Worm (Caenorhabditis elegans) whole organism, mixed stage, embryonic: ENCODE results near the gene nrf-5.

Source experiments
- M03D4.4 ChIP-seq: sonication (generic microtip); optimal IDR thresholded peaks from 2 replicates; lab custom pipeline; 2017; ENCODE audit warnings: mild to moderate bottlenecking, missing genetic modification characterization, missing compliant biosample characterization
- bed-3 ChIP-seq: fragments of 200-800 bp; sonication (Bioruptor generic); optimal IDR thresholded peaks from 3 replicates; lab custom pipeline; 2018; ENCODE audit warnings: mild to moderate bottlenecking, missing genetic modification characterization, moderate library complexity, missing compliant biosample characterization
- blmp-1 ChIP-seq: fragments of 150-350 bp; optimal IDR thresholded peaks from 2 replicates; lab custom pipeline; 2014; ENCODE audit warnings: missing biosample characterization, missing genetic modification characterization
- ceh-43 ChIP-seq: fragments of 200-800 bp; sonication (Bioruptor generic); optimal IDR thresholded peaks from 2 replicates; lab custom pipeline; 2018; ENCODE audit warnings: mild to moderate bottlenecking, missing genetic modification characterization, moderate library complexity, missing compliant biosample characterization
- ceh-83 ChIP-seq: fragments of 200-800 bp; sonication (Bioruptor generic); optimal IDR thresholded peaks from 2 replicates; lab custom pipeline; 2018; ENCODE audit warnings: mild to moderate bottlenecking, missing genetic modification characterization, missing compliant biosample characterization
- ces-1 ChIP-seq: fragments of 150-350 bp; optimal IDR thresholded peaks from 2 replicates; lab custom pipeline; 2014; ENCODE audit warnings: missing biosample characterization, missing genetic modification reagents, missing genetic modification characterization
- drap-1 ChIP-seq: fragments of 200-800 bp; sonication (Bioruptor generic); optimal IDR thresholded peaks from 3 replicates; lab custom pipeline; 2018; ENCODE audit warnings: mild to moderate bottlenecking, missing genetic modification characterization, missing compliant biosample characterization
- elt-1 ChIP-seq: sonication (generic microtip); optimal IDR thresholded peaks from 2 replicates; lab custom pipeline; 2017; ENCODE audit warnings: missing genetic modification characterization, mild to moderate bottlenecking, missing compliant biosample characterization, antibody characterized with exemption, moderate library complexity, borderline replicate concordance; ENCODE audit not compliant: insufficient read depth
- flh-1 ChIP-seq: fragments of 200-800 bp; sonication (Bioruptor generic); optimal IDR thresholded peaks from 2 replicates; lab custom pipeline; 2018; ENCODE audit warnings: mild to moderate bottlenecking, missing genetic modification characterization, moderate library complexity, missing compliant biosample characterization
- ham-2 ChIP-seq: fragments of 200-800 bp; sonication (Bioruptor generic); optimal IDR thresholded peaks from 2 replicates; lab custom pipeline; 2018; ENCODE audit warnings: mild to moderate bottlenecking, missing genetic modification characterization, missing compliant biosample characterization
- hlh-1 ChIP-seq: fragments of 150-350 bp; optimal IDR thresholded peaks from 2 replicates; lab custom pipeline; 2014; ENCODE audit warnings: missing biosample characterization, missing genetic modification reagents, missing genetic modification characterization
- lin-32 ChIP-seq: fragments of 200-800 bp; sonication (Bioruptor generic); optimal IDR thresholded peaks from 2 replicates; lab custom pipeline; 2018; ENCODE audit warnings: mild to moderate bottlenecking, missing genetic modification characterization, missing compliant biosample characterization
- lsy-2 ChIP-seq: fragments of 150-350 bp; optimal IDR thresholded peaks from 2 replicates; lab custom pipeline; 2014; ENCODE audit warnings: missing biosample characterization, missing genetic modification characterization
- mab-5 ChIP-seq: fragments of 150-350 bp; optimal IDR thresholded peaks from 2 replicates; lab custom pipeline; 2014; ENCODE audit warnings: missing biosample characterization, missing genetic modification characterization
- mep-1 ChIP-seq: fragments of 150-350 bp; optimal IDR thresholded peaks from 2 replicates; lab custom pipeline; 2017; ENCODE audit warnings: missing biosample characterization, missing genetic modification reagents, missing genetic modification characterization, inconsistent platforms
- mls-2 ChIP-seq: sonication (generic microtip); optimal IDR thresholded peaks from 2 replicates; lab custom pipeline; 2016; ENCODE audit warnings: mild to moderate bottlenecking, missing genetic modification characterization, moderate library complexity, missing compliant biosample characterization
- nhr-12 ChIP-seq: fragments of 150-350 bp; optimal IDR thresholded peaks from 2 replicates; lab custom pipeline; 2014; ENCODE audit warnings: missing biosample characterization, missing genetic modification characterization
- nhr-2 ChIP-seq: fragments of 150-350 bp; optimal IDR thresholded peaks from 2 replicates; lab custom pipeline; 2014; ENCODE audit warnings: missing biosample characterization, missing genetic modification characterization
- nhr-237 ChIP-seq: fragments of 150-350 bp; optimal IDR thresholded peaks from 2 replicates; lab custom pipeline; 2014; ENCODE audit warnings: missing biosample characterization, missing genetic modification characterization
- nhr-28 ChIP-seq: fragments of 150-350 bp; optimal IDR thresholded peaks from 2 replicates; lab custom pipeline; 2014; ENCODE audit warnings: missing biosample characterization, missing genetic modification characterization
- nhr-76 ChIP-seq: sonication (generic microtip); optimal IDR thresholded peaks from 2 replicates; lab custom pipeline; 2017; ENCODE audit warnings: missing biosample characterization, missing genetic modification characterization
- pha-4 ChIP-seq: fragments of 150-350 bp; optimal IDR thresholded peaks from 2 replicates; lab custom pipeline; 2018; ENCODE audit warnings: missing biosample characterization, missing genetic modification reagents, missing genetic modification characterization
- sem-2 ChIP-seq: fragments of 200-800 bp; sonication (Bioruptor generic); optimal IDR thresholded peaks from 2 replicates; lab custom pipeline; 2018; ENCODE audit warnings: mild to moderate bottlenecking, missing genetic modification characterization, missing compliant biosample characterization
- snpc-4 ChIP-seq: fragments of 150-350 bp; optimal IDR thresholded peaks from 2 replicates; lab custom pipeline; 2014; ENCODE audit warnings: missing biosample characterization, missing genetic modification characterization
- sptf-1 ChIP-seq: sonication (generic microtip); optimal IDR thresholded peaks from 2 replicates; lab custom pipeline; 2017; ENCODE audit warnings: mild to moderate bottlenecking, missing genetic modification characterization, moderate library complexity, missing compliant biosample characterization
- tbx-8 ChIP-seq: fragments of 200-800 bp; sonication (Bioruptor generic); optimal IDR thresholded peaks from 2 replicates; lab custom pipeline; 2018; ENCODE audit warnings: mild to moderate bottlenecking, missing genetic modification characterization, moderate library complexity, missing compliant biosample characterization
- unc-120 ChIP-seq: sonication (generic microtip); optimal IDR thresholded peaks from 2 replicates; lab custom pipeline; 2017; ENCODE audit warnings: missing genetic modification characterization, missing compliant biosample characterization; ENCODE audit not compliant: poor library complexity, severe bottlenecking
- unc-39 ChIP-seq: fragments of 150-350 bp; optimal IDR thresholded peaks from 2 replicates; lab custom pipeline; 2014; ENCODE audit warnings: missing biosample characterization, missing genetic modification characterization
- unc-62 ChIP-seq: fragments of 150-350 bp; optimal IDR thresholded peaks from 2 replicates; lab custom pipeline; 2014; ENCODE audit warnings: missing biosample characterization, missing genetic modification reagents, missing genetic modification characterization
- zip-8 ChIP-seq: fragments of 150-350 bp; optimal IDR thresholded peaks from 2 replicates; lab custom pipeline; 2014; ENCODE audit warnings: missing biosample characterization, missing genetic modification characterization
- ztf-11 ChIP-seq: fragments of 150-350 bp; optimal IDR thresholded peaks from 2 replicates; lab custom pipeline; 2014; ENCODE audit warnings: missing biosample characterization, missing genetic modification characterization

The nrf-5 gene

DNA sequence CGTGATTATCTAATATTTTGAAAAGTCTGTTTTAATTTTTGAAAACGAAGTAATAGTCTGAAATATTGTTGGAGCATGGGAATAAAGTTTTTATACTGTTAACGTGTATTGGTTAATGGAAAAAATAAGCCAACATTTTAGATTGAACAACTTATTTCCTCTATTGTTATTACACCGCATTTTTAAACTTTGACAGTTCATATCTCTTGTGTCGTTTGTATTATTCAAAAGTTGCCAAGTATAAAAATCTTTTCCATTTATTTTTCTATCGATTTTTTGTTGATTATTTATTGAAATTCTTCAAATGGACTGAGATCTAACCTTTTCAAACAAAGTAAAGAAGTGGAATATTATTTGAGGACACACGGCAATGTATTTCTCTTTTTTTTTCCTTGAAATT is 2.7 kb downstream of the nrf-5 start, which contains the start of gene str-165:
TSS of gene str-165 (plus strand) at position 301 of the 400 bp plus-strand sequence.
- no peak for TF ChIP-seq nhr-2

DNA sequence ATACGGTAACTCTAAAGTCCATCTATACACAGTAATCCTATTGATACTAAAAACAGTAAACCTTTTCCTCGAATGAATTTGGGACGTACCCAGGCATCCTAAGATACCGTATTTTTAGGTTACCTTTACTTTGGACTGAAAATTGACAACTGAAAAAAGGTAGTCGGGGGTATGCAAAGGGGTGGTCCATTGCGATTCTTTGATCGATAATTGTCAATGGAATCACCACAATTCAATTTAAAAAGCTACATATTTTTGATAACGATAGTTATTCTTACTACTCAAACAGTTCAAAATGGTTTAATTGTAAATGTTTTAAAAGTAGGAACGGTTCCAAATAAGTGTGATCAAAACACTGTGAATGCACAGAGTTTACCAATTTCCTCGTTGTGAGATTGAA is 5.9 kb downstream of the nrf-5 start, which contains the start of gene srx-129:
TSS of gene srx-129 (plus strand) at position 301 of the 400 bp plus-strand sequence.
- TF ChIP-seq M03D4.4 (tag; lab: Kevin White, UChicago) (no peak), nhr-2 (no peak), tbx-8 (GFP tag; lab: Kevin White, UChicago) (no peak), ces-1 (GFP tag; lab: Kevin White, UChicago) (no peak), sem-2 (GFP tag; lab: Kevin White, UChicago) (no peak), lin-32 (no peak), nhr-237 (no peak), nhr-12 (tag; lab: Kevin White, UChicago) (no peak), sptf-1 (tag; lab: Kevin White, UChicago) (no peak), mls-2 (tag; lab: Kevin White, UChicago) (no peak), flh-1 (GFP tag; lab: Kevin White, UChicago) (no peak), unc-120 (tag; lab: Kevin White, UChicago) (no peak), unc-39 (tag; lab: Kevin White, UChicago) (no peak), ceh-83 (GFP tag; lab: Kevin White, UChicago) (no peak), pha-4 (no peak), elt-1 (tag; lab: Kevin White, UChicago) (no peak), ztf-11 (no peak), nhr-76 (tag; lab: Kevin White, UChicago) (no peak), unc-62 (GFP tag; lab: Kevin White, UChicago) (no peak), drap-1 (GFP tag; lab: Kevin White, UChicago) (no peak)

DNA sequence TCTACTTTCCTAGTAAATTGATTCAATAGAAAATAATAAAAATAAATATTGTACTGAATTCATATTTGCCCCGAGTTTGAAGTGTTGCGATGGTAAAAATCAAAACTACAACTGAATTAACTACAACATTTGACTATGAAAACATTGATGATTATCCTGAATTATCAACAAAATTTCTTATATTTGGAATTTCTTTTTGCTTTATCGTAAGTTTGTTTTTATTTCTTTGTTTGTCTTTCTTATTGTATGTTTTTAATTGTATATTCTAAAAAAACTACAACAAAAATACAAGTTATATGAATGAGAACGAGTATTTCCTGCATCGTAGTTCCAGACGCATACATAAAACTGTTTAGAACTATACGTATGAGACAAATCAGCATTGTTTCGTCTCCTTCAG is 9.1 kb downstream of the nrf-5 start, which contains the start of gene srx-128:
TSS of gene srx-128 (plus strand) at position 301 of the 400 bp plus-strand sequence.
- TF ChIP-seq unc-120 (tag; lab: Kevin White, UChicago), result no peak
- no peak for TF ChIP-seq zip-8
- TF ChIP-seq ceh-43, result no peak
- TF ChIP-seq snpc-4, result no peak
- no peak for TF ChIP-seq nhr-28 (tag; lab: Kevin White, UChicago)
- no peak for TF ChIP-seq lin-32
- TF ChIP-seq tbx-8 (GFP tag; lab: Kevin White, UChicago), result no peak

DNA sequence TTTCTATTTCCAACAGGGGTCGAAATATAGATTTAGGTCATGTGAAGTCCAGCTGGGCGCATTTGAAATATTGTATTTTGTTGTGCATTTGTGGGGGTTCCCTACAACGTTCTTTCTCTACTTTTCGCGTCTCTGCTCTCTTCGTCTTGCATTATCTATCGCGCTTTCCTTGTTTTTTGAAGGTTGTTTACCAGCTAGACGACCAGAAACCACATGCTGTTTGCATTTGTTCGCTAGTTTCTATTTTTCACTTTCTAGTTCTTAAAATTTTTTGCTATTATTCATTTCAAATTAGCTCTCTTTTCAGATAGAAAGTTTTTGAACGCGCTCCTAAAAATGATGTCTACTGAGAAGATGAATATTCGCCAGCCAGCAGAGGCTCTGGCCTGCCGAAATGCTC is 11.4 kb downstream of the nrf-5 start, which contains the start of gene F55B12.10:
TSS of gene F55B12.10 (plus strand) at position 301 of the 400 bp plus-strand sequence.
- TF ChIP-seq tbx-8 (GFP tag; lab: Kevin White, UChicago) (no peak), ceh-83 (GFP tag; lab: Kevin White, UChicago) (no peak), mls-2 (tag; lab: Kevin White, UChicago) (no peak), elt-1 (tag; lab: Kevin White, UChicago) (no peak), mep-1 (no peak), nhr-2 (no peak)

DNA sequence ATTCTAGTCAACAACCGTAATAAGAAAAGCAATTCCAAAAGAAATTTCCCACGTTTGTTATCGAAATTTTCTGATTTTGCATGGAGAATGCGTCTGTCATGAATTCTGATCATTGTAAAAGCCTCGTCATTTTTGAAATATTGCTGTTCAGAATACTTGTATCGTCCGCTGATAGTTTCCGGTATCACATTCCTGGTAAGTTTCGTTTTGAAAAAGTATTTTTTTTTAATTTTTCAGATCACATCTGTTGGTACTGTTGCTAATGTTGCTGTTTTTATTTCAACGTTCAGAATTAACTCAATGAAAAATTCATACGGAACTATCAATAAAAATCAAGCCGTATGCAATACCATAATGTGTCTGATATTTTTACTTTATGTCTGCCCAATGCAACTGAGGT is 12.8 kb downstream of the nrf-5 start, which contains the start of gene srx-17:
TSS of gene srx-17 (plus strand) at position 301 of the 400 bp plus-strand sequence.
- no peak for TF ChIP-seq nhr-237
- no peak for TF ChIP-seq blmp-1 (tag; lab: Kevin White, UChicago)
- no peak for TF ChIP-seq snpc-4
- no peak for TF ChIP-seq ceh-83 (GFP tag; lab: Kevin White, UChicago)
- no peak for TF ChIP-seq nhr-76 (tag; lab: Kevin White, UChicago)

DNA sequence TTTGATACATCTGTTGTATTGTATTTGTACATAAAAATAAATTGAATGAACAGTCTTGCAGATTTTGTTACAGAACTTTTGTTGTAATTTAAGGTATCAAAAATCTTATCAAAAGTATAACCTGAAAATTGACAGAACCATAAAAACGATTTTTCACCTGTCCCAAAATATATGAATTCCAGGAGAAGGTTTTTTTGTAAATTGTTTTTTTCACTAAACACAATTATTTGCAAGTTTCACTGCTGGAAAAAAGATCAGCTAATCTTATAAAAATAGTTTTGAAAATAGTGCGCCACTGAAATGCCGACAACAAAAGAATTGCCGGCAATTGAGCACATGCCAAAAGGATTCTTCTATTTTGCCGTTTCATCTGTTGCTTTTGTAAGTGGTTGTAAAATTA is 15.1 kb downstream of the nrf-5 start, which contains the start of gene srx-130:
TSS of gene srx-130 (plus strand) at position 301 of the 400 bp plus-strand sequence.
- TF ChIP-seq unc-39 (tag; lab: Kevin White, UChicago), result no peak
- TF ChIP-seq sptf-1 (tag; lab: Kevin White, UChicago), result no peak
- no peak for TF ChIP-seq nhr-12 (tag; lab: Kevin White, UChicago)
- no peak for TF ChIP-seq nhr-2
- TF ChIP-seq sem-2 (GFP tag; lab: Kevin White, UChicago), result no peak
- TF ChIP-seq zip-8, result no peak

DNA sequence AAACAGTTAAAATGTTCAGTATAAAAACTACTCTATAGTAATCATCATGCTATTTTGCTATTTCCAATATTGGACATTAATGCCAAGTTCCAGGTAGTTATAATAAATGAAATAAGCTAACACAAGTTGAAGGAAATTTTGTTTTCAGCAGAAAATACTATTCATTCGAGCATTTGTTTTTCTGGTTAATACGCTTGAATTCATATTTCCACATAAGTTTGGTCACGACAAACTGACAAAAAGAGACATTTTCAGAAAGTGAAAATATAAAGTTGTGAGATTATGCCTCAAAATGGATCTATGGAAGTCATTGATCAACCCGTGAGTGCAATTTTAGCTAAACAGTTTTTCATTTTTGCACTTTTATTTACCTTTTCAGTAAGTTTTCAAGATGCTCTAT is 17.1 kb downstream of the nrf-5 start, which contains the start of gene srx-131:
TSS of gene srx-131 (plus strand) at position 301 of the 400 bp plus-strand sequence.
- TF ChIP-seq mep-1, result no peak
- TF ChIP-seq lsy-2, result no peak
- no peak for TF ChIP-seq snpc-4
- no peak for TF ChIP-seq nhr-237
- no peak for TF ChIP-seq unc-39 (tag; lab: Kevin White, UChicago)
- no peak for TF ChIP-seq ztf-11
- TF ChIP-seq flh-1 (GFP tag; lab: Kevin White, UChicago), result no peak
- no peak for TF ChIP-seq hlh-1 (tag; lab: Kevin White, UChicago)
- no peak for TF ChIP-seq sem-2 (GFP tag; lab: Kevin White, UChicago)
- TF ChIP-seq bed-3 (GFP tag; lab: Kevin White, UChicago), result no peak
- no peak for TF ChIP-seq sptf-1 (tag; lab: Kevin White, UChicago)
- TF ChIP-seq ham-2 (GFP tag; lab: Kevin White, UChicago), result no peak
- no peak for TF ChIP-seq ceh-43
- TF ChIP-seq elt-1 (tag; lab: Kevin White, UChicago), result no peak
- no peak for TF ChIP-seq nhr-2
- TF ChIP-seq unc-120 (tag; lab: Kevin White, UChicago), result no peak
- no peak for TF ChIP-seq unc-62 (GFP tag; lab: Kevin White, UChicago)
- no peak for TF ChIP-seq mab-5 (tag; lab: Kevin White, UChicago)
- TF ChIP-seq mls-2 (tag; lab: Kevin White, UChicago), result no peak
